Worm (Caenorhabditis elegans) whole organism, early embryonic: ENCODE data around the gene nep-5.

Experiments
- ama-1 ChIP-seq: fragments of 150-350 bp; optimal IDR thresholded peaks from 2 replicates; lab custom pipeline; 2014
- ceh-13 ChIP-seq: fragments of 200-800 bp; sonication (Bioruptor generic); optimal IDR thresholded peaks from 2 replicates; lab custom pipeline; 2018; ENCODE audit warnings: mild to moderate bottlenecking, missing genetic modification characterization, missing compliant biosample characterization
- ceh-36 ChIP-seq: sonication (generic microtip); optimal IDR thresholded peaks from 2 replicates; lab custom pipeline; 2016; ENCODE audit warnings: missing genetic modification characterization, inconsistent platforms, missing compliant biosample characterization
- ets-7 ChIP-seq: sonication (generic microtip); optimal IDR thresholded peaks from 2 replicates; lab custom pipeline; 2016; ENCODE audit warnings: missing genotype, missing genetic modification characterization, missing compliant biosample characterization
- hmbx-1 ChIP-seq: sonication (generic microtip); optimal IDR thresholded peaks from 2 replicates; lab custom pipeline; 2016; ENCODE audit warnings: mild to moderate bottlenecking, missing genetic modification characterization, missing compliant biosample characterization
- hnd-1 ChIP-seq: sonication (generic microtip); optimal IDR thresholded peaks from 2 replicates; lab custom pipeline; 2016; ENCODE audit warnings: missing genetic modification characterization, missing compliant biosample characterization
- scrt-1 ChIP-seq: fragments of 200-800 bp; sonication (Bioruptor generic); IDR thresholded peaks from 2 replicates; pipeline ENCODE4 v1.3.6; 2022; ENCODE audit warnings: missing genetic modification characterization, missing compliant biosample characterization
- sea-1 ChIP-seq: fragments of 200-800 bp; sonication (Bioruptor generic); conservative IDR thresholded peaks from 2 replicates; pipeline ENCODE4 v1.3.6; 2022; ENCODE audit warnings: missing genetic modification characterization, missing compliant biosample characterization

- TF ChIP-seq sea-1 (GFP tag; lab: Robert Waterston, UW) = no peak
- TF ChIP-seq ceh-36 (tag; lab: Kevin White, UChicago) = no peak
- TF ChIP-seq hmbx-1 (tag; lab: Kevin White, UChicago) = no peak
- TF ChIP-seq ama-1 (lab: Kevin White, UChicago) = no peak
- TF ChIP-seq scrt-1 (GFP tag; lab: Robert Waterston, UW) = no peak
- TF ChIP-seq hnd-1 (tag; lab: Kevin White, UChicago) = no peak
- no peak for TF ChIP-seq ets-7 (tag; lab: Kevin White, UChicago)
- TF ChIP-seq ceh-13 = no peak
Observed at ce11 chrII:5496375-5496774, 8.4 kb downstream of the nep-5 start, which contains the start of gene F12A10.1.
